Worm (Caenorhabditis elegans) whole organism, L4 larva: Measurements from ENCODE around the gene ciao-2B.
"Not testable (repeated sequence)": the region's sequence is repeated elsewhere in the genome, so short reads cannot be mapped to it uniquely, and the experiment has no call there.

Source experiments
- F26F4.8 ChIP-seq: fragments of 200-800 bp; sonication (Bioruptor generic); conservative IDR thresholded peaks from 2 replicates; pipeline ENCODE4 v1.3.6; 2022; ENCODE audit warnings: missing genetic modification characterization, missing compliant biosample characterization
- F44E2.7 ChIP-seq: fragments of 200-800 bp; sonication (Bioruptor generic); IDR thresholded peaks from 2 replicates; pipeline ENCODE4 v2.1.2; 2022; ENCODE audit warnings: missing genetic modification characterization, missing compliant biosample characterization
- T26A8.4 ChIP-seq: fragments of 200-800 bp; sonication (Bioruptor generic); IDR thresholded peaks from 2 replicates; pipeline ENCODE4 v1.3.6; 2022; ENCODE audit warnings: missing genetic modification characterization, missing compliant biosample characterization
- Y105C5A.15 ChIP-seq: fragments of 200-800 bp; sonication (Bioruptor generic); IDR thresholded peaks from 2 replicates; pipeline ENCODE4 v1.3.6; 2022; ENCODE audit warnings: missing genetic modification characterization, missing compliant biosample characterization
- Y48G9A.11 ChIP-seq: fragments of 200-800 bp; sonication (Bioruptor generic); IDR thresholded peaks from 2 replicates; pipeline ENCODE4 v1.3.6; 2022; ENCODE audit warnings: missing genetic modification reagents, missing genetic modification characterization, missing compliant biosample characterization
- Y75B8A.6 ChIP-seq: fragments of 200-800 bp; sonication (Bioruptor generic); IDR thresholded peaks from 2 replicates; pipeline ENCODE4 v1.3.6; 2022; ENCODE audit warnings: missing genetic modification reagents, missing genetic modification characterization, missing compliant biosample characterization
- ZK337.2 ChIP-seq: fragments of 200-800 bp; sonication (Bioruptor generic); IDR thresholded peaks from 2 replicates; pipeline ENCODE4 v1.3.6; 2022; ENCODE audit warnings: missing genetic modification reagents, missing genetic modification characterization, missing compliant biosample characterization
- aha-1 ChIP-seq: fragments of 150-350 bp; peaks from one replicate; lab custom pipeline; 2014; ENCODE audit warnings: missing biosample characterization, missing genetic modification characterization
- arid-1 ChIP-seq: fragments of 200-800 bp; sonication (Bioruptor generic); conservative IDR thresholded peaks from 2 replicates; pipeline ENCODE4 v1.3.6; 2022; ENCODE audit warnings: missing genetic modification reagents, missing genetic modification characterization, missing compliant biosample characterization
- ceh-20 ChIP-seq: fragments of 200-800 bp; sonication (Bioruptor generic); IDR thresholded peaks from 2 replicates; pipeline ENCODE4 v1.3.6; 2022; ENCODE audit warnings: missing genetic modification reagents, missing genetic modification characterization, missing compliant biosample characterization
- ctbp-1 ChIP-seq: fragments of 200-800 bp; sonication (Bioruptor generic); IDR thresholded peaks from 2 replicates; pipeline ENCODE4 v1.3.6; 2022; ENCODE audit warnings: missing genetic modification reagents, missing genetic modification characterization, missing compliant biosample characterization
- daf-12 ChIP-seq: fragments of 150-350 bp; optimal IDR thresholded peaks from 2 replicates; lab custom pipeline; 2014; ENCODE audit warnings: missing biosample characterization, missing genetic modification reagents, missing genetic modification characterization
- daf-16 ChIP-seq, 3 experiments: sonication (generic microtip); optimal IDR thresholded peaks; 2 replicates each; lab custom pipeline; 2016 to 2017; ENCODE audit warnings: missing genetic modification characterization in 3 of 3, missing genetic modification reagents in 3 of 3, mild to moderate bottlenecking in 2 of 3, missing compliant biosample characterization in 2 of 3, missing biosample characterization in 1 of 3, moderate library complexity in 1 of 3
- dmd-6 ChIP-seq: fragments of 200-800 bp; sonication (Bioruptor generic); IDR thresholded peaks from 2 replicates; pipeline ENCODE4 v1.3.6; 2022; ENCODE audit warnings: missing genetic modification reagents, missing genetic modification characterization, missing compliant biosample characterization
- dmd-8 ChIP-seq: fragments of 200-800 bp; sonication (Bioruptor generic); IDR thresholded peaks from 2 replicates; pipeline ENCODE4 v1.3.6; 2022; ENCODE audit warnings: missing genetic modification characterization, missing compliant biosample characterization
- egl-43 ChIP-seq: fragments of 200-800 bp; sonication (Bioruptor generic); IDR thresholded peaks from 2 replicates; pipeline ENCODE4 v1.3.6; 2022; ENCODE audit warnings: missing genetic modification reagents, missing genetic modification characterization, missing compliant biosample characterization
- fkh-10 ChIP-seq: fragments of 150-350 bp; optimal IDR thresholded peaks from 2 replicates; lab custom pipeline; 2014; ENCODE audit warnings: missing biosample characterization, missing genetic modification reagents, missing genetic modification characterization
- hlh-30 ChIP-seq: sonication (generic microtip); optimal IDR thresholded peaks from 2 replicates; lab custom pipeline; 2017; ENCODE audit warnings: antibody characterized with exemption, mild to moderate bottlenecking, missing genetic modification characterization, missing compliant biosample characterization; ENCODE audit not compliant: insufficient read depth
- lim-7 ChIP-seq: fragments of 200-800 bp; sonication (Bioruptor generic); IDR thresholded peaks from 2 replicates; pipeline ENCODE4 v1.3.6; 2022; ENCODE audit warnings: missing genetic modification characterization, missing compliant biosample characterization
- lin-1 ChIP-seq: fragments of 200-800 bp; sonication (Bioruptor generic); IDR thresholded peaks from 2 replicates; pipeline ENCODE4 v1.3.6; 2022; ENCODE audit warnings: missing genetic modification reagents, missing genetic modification characterization, missing compliant biosample characterization
- lin-38 ChIP-seq: fragments of 200-800 bp; sonication (Bioruptor generic); IDR thresholded peaks from 2 replicates; pipeline ENCODE4 v1.3.6; 2022; ENCODE audit warnings: missing genetic modification reagents, missing genetic modification characterization, missing compliant biosample characterization
- lsy-2 ChIP-seq, 2 experiments: fragments of 150-350 bp in 1 of 2; sonication (generic microtip) in 1 of 2; optimal IDR thresholded peaks; 2 replicates each; lab custom pipeline; 2014 to 2017; ENCODE audit warnings: missing biosample characterization in 2 of 2, missing genetic modification characterization in 2 of 2
- madf-5 ChIP-seq, 2 experiments: fragments of 200-800 bp; sonication (Bioruptor generic); IDR thresholded peaks; 2 replicates each; pipeline ENCODE4 v1.3.6; 2022; ENCODE audit warnings: missing compliant biosample characterization in 2 of 2, missing genetic modification characterization in 2 of 2
- mdt-29 ChIP-seq: fragments of 200-800 bp; sonication (Bioruptor generic); IDR thresholded peaks from 2 replicates; pipeline ENCODE4 v1.3.6; 2022; ENCODE audit warnings: missing genetic modification reagents, missing genetic modification characterization, missing compliant biosample characterization
- mep-1 ChIP-seq: fragments of 150-350 bp; sonication (generic microtip); optimal IDR thresholded peaks from 3 replicates; lab custom pipeline; 2014; ENCODE audit warnings: missing biosample characterization, missing genetic modification characterization
- nhr-11 ChIP-seq: fragments of 150-350 bp; optimal IDR thresholded peaks from 2 replicates; lab custom pipeline; 2014; ENCODE audit warnings: missing biosample characterization, missing genetic modification characterization
- pha-4 ChIP-seq, 2 experiments: fragments of 150-350 bp in 1 of 2; fragments of 200-800 bp in 1 of 2; sonication (Bioruptor generic) in 1 of 2; IDR thresholded peaks in 1 of 2; optimal IDR thresholded peaks in 1 of 2; 2 replicates each; pipeline versions ENCODE4 v1.3.6 to Lab custom; 2014 to 2022; ENCODE audit warnings: missing genetic modification characterization in 2 of 2, missing genetic modification reagents in 2 of 2, missing biosample characterization in 1 of 2, missing compliant biosample characterization in 1 of 2
- php-3 ChIP-seq: fragments of 200-800 bp; sonication (Bioruptor generic); IDR thresholded peaks from 2 replicates; pipeline ENCODE4 v1.3.6; 2022; ENCODE audit warnings: missing genetic modification reagents, missing genetic modification characterization, missing compliant biosample characterization
- pqm-1 ChIP-seq: sonication (generic microtip); optimal IDR thresholded peaks from 2 replicates; lab custom pipeline; 2017; ENCODE audit warnings: missing biosample characterization, missing genetic modification characterization
- saeg-2 ChIP-seq: fragments of 200-800 bp; sonication (Bioruptor generic); IDR thresholded peaks from 2 replicates; pipeline ENCODE4 v1.3.6; 2022; ENCODE audit warnings: missing genetic modification reagents, missing genetic modification characterization, missing compliant biosample characterization
- set-16 ChIP-seq: fragments of 200-800 bp; sonication (Bioruptor generic); IDR thresholded peaks from 2 replicates; pipeline ENCODE4 v1.3.6; 2022; ENCODE audit warnings: missing genetic modification reagents, missing genetic modification characterization, missing compliant biosample characterization
- snpc-1.2 ChIP-seq: fragments of 200-800 bp; sonication (Bioruptor generic); IDR thresholded peaks from 2 replicates; pipeline ENCODE4 v1.3.6; 2022; ENCODE audit warnings: missing genetic modification reagents, missing genetic modification characterization, missing compliant biosample characterization
- tra-1 ChIP-seq: fragments of 200-800 bp; sonication (Bioruptor generic); IDR thresholded peaks from 2 replicates; pipeline ENCODE4 v1.3.6; 2022; ENCODE audit warnings: missing genetic modification reagents, missing genetic modification characterization, missing compliant biosample characterization
- unc-62 ChIP-seq, 3 experiments: fragments of 150-350 bp in 1 of 3; sonication (generic microtip); optimal IDR thresholded peaks in 2 of 3; peaks in 1 of 3; 1 replicate in 1 of 3; 2 replicates in 2 of 3; lab custom pipeline; 2014 to 2017; ENCODE audit warnings: missing biosample characterization in 3 of 3, missing genetic modification characterization in 3 of 3, missing genetic modification reagents in 3 of 3, missing genotype in 1 of 3
- vab-7 ChIP-seq: fragments of 200-800 bp; sonication (Bioruptor generic); IDR thresholded peaks from 2 replicates; pipeline ENCODE4 v1.3.6; 2022; ENCODE audit warnings: missing genetic modification reagents, missing genetic modification characterization, missing compliant biosample characterization
- zfp-3 ChIP-seq: fragments of 200-800 bp; sonication (Bioruptor generic); conservative IDR thresholded peaks from 2 replicates; pipeline ENCODE4 v1.3.6; 2022; ENCODE audit warnings: missing genetic modification reagents, missing genetic modification characterization, missing compliant biosample characterization
- ztf-7 ChIP-seq: fragments of 150-350 bp; optimal IDR thresholded peaks from 2 replicates; lab custom pipeline; 2014; ENCODE audit warnings: missing biosample characterization, missing genetic modification characterization

The ciao-2B gene

ce11 chrIII:13455816-13456215 lies 16.5 kb upstream of the ciao-2B start:
- TF ChIP-seq arid-1 (GFP tag; lab: Robert Waterston, UW) (0 out of 2 replicates have a peak, but pooled peaks have one; percentile 8), lsy-2 (tag; optimal IDR thresholded peaks at IDR 0.05; lab: Kevin White, UChicago) (peak in 1 of 2 experiments; percentile 61), nhr-11 (tag; lab: Kevin White, UChicago) (peak; percentile 12), daf-12 (tag; lab: Kevin White, UChicago) (no peak), ztf-7 (tag; lab: Kevin White, UChicago) (peak; percentile 83), mep-1 (peak; percentile 38), daf-16 (GFP tag; optimal IDR thresholded peaks at IDR 0.05; lab: Kevin White, UChicago) (no peak), daf-16 (tag; optimal IDR thresholded peaks at IDR 0.05; lab: Kevin White, UChicago) (peak; percentile 51), dmd-6 (GFP tag; lab: Robert Waterston, UW) (0 out of 2 replicates have a peak, but pooled peaks have one; percentile 9), fkh-10 (GFP tag; lab: Kevin White, UChicago) (peak; percentile 14), hlh-30 (peak; percentile 38), aha-1 (tag; lab: Kevin White, UChicago) (peak; percentile 65), dmd-8 (GFP tag; lab: Robert Waterston, UW) (no peak), unc-62 (GFP tag; optimal IDR thresholded peaks at IDR 0.05 in 1 of 2; lab: Kevin White, UChicago) (no peak), unc-62 (tag; optimal IDR thresholded peaks at IDR 0.05; lab: Kevin White, UChicago) (no peak)

ce11 chrIII:13455207-13455606 lies 15.9 kb upstream of the ciao-2B start, which contains the start of gene cua-1:
cua-1 (minus strand) TSS chrIII:13455307.
- no peak for TF ChIP-seq ctbp-1 (GFP tag; lab: Robert Waterston, UW)
- no peak for TF ChIP-seq pqm-1 (tag; lab: Kevin White, UChicago)

- no peak for TF ChIP-seq ceh-20 (GFP tag; lab: Robert Waterston, UW)
- TF ChIP-seq ZK337.2 = no peak
- TF ChIP-seq dmd-6 (GFP tag; lab: Robert Waterston, UW) = peak; percentile 44; the same call in 1 of the 2 replicates
- peak; percentile 53 for TF ChIP-seq pqm-1 (tag; lab: Kevin White, UChicago)
Observed at ce11 chrIII:13452824-13453223, 13.5 kb upstream of the ciao-2B start.

- TF ChIP-seq F26F4.8 (GFP tag; lab: Robert Waterston, UW) (0 out of 2 replicates have a peak, but pooled peaks have one; percentile 46), arid-1 (GFP tag; lab: Robert Waterston, UW) (0 out of 2 replicates have a peak, but pooled peaks have one; percentile 5), dmd-8 (GFP tag; lab: Robert Waterston, UW) (0 out of 2 replicates have a peak, but pooled peaks have one; percentile 69), T26A8.4 (GFP tag; lab: Robert Waterston, UW) (0 out of 2 replicates have a peak, but pooled peaks have one; percentile 16), php-3 (GFP tag; lab: Robert Waterston, UW) (peak; percentile 19; the same call in 1 of the 2 replicates), tra-1 (0 out of 2 replicates have a peak, but pooled peaks have one; percentile 42), snpc-1.2 (peak; percentile 51; the same call in 1 of the 2 replicates), set-16 (GFP tag; lab: Robert Waterston, UW) (peak; percentile 93), Y48G9A.11 (peak; percentile 45; the same call in 1 of the 2 replicates), madf-5 (GFP tag; IDR thresholded peaks at IDR 0.05; lab: Robert Waterston, UW) (0 out of 4 replicates have a peak, but pooled peaks of 1 of the 2 experiments have one; percentile 52), F44E2.7 (GFP tag; lab: Robert Waterston, UW) (peak; percentile 58; the same call in 1 of the 2 replicates)
Observed at ce11 chrIII:13448235-13448634, 8.9 kb upstream of the ciao-2B start.

ce11 chrIII:13447439-13447838 lies 8.1 kb upstream of the ciao-2B start:
- 0 out of 2 replicates have a peak, but pooled peaks have one; percentile 21 for TF ChIP-seq php-3 (GFP tag; lab: Robert Waterston, UW)
- 0 out of 2 replicates have a peak, but pooled peaks have one; percentile 22 for TF ChIP-seq Y75B8A.6 (GFP tag; lab: Robert Waterston, UW)
- peak; percentile 48 for TF ChIP-seq lin-38 (GFP tag; lab: Robert Waterston, UW)
- 0 out of 2 replicates have a peak, but pooled peaks have one; percentile 6 for TF ChIP-seq set-16 (GFP tag; lab: Robert Waterston, UW)
- 0 out of 2 replicates have a peak, but pooled peaks have one; percentile 62 for TF ChIP-seq zfp-3 (GFP tag; lab: Robert Waterston, UW)
- peak; percentile 65; the same call in 1 of the 2 replicates for TF ChIP-seq egl-43
- TF ChIP-seq saeg-2 (GFP tag; lab: Robert Waterston, UW) = 0 out of 2 replicates have a peak, but pooled peaks have one; percentile 38
- peak; percentile 63; the same call in 1 of the 2 replicates for TF ChIP-seq arid-1 (GFP tag; lab: Robert Waterston, UW)
- peak; percentile 57; the same call in 1 of the 2 replicates for TF ChIP-seq vab-7 (GFP tag; lab: Robert Waterston, UW)
- peak; percentile 59; the same call in 1 of the 2 replicates for TF ChIP-seq Y48G9A.11
- peak; percentile 65 for TF ChIP-seq snpc-1.2
- TF ChIP-seq mdt-29 (GFP tag; lab: Robert Waterston, UW) = peak; percentile 95
- TF ChIP-seq lim-7 (GFP tag; lab: Robert Waterston, UW) = 0 out of 2 replicates have a peak, but pooled peaks have one; percentile 44
- TF ChIP-seq madf-5 (GFP tag; IDR thresholded peaks at IDR 0.05; lab: Robert Waterston, UW) = 0 out of 4 replicates have a peak, but pooled peaks of 1 of the 2 experiments have one; percentile 61
- 0 out of 2 replicates have a peak, but pooled peaks have one; percentile 55 for TF ChIP-seq F26F4.8 (GFP tag; lab: Robert Waterston, UW)
- peak; percentile 31; the same call in 1 of the 2 replicates for TF ChIP-seq tra-1
- TF ChIP-seq pha-4 (GFP tag; IDR thresholded peaks at IDR 0.05; lab: Robert Waterston, UW) = peak; percentile 81
- not testable (repeated sequence) for TF ChIP-seq pha-4 (tag; optimal IDR thresholded peaks at IDR 0.05; lab: Kevin White, UChicago)
- 0 out of 2 replicates have a peak, but pooled peaks have one; percentile 18 for TF ChIP-seq lin-1
- 0 out of 2 replicates have a peak, but pooled peaks have one; percentile 26 for TF ChIP-seq Y105C5A.15
